Fruit fly (Drosophila melanogaster): ENCODE measurements around the gene Hibch.

Hibch gene

dm6 chr3R:15340052-15340732 is 16.8 kb upstream of the Hibch start, which contains the start of gene SerRS-m:
TSS of gene SerRS-m (plus strand) at chr3R:15340667.
- no peak for TF ChIP-seq pan (optimal IDR thresholded peaks at IDR 0.05)
- no peak for TF ChIP-seq psq (optimal IDR thresholded peaks at IDR 0.05)
- no peak for TF ChIP-seq Dll (optimal IDR thresholded peaks at IDR 0.05)
- no peak for TF ChIP-seq CG8478 (optimal IDR thresholded peaks at IDR 0.05)
- TF ChIP-seq EcR (GFP tag; optimal IDR thresholded peaks at IDR 0.05), result no peak
- TF ChIP-seq usp (GFP tag; optimal IDR thresholded peaks at IDR 0.05), result no peak

dm6 chr3R:15342432-15342925 is 14.6 kb upstream of the Hibch start:
- TF ChIP-seq usp (GFP tag; optimal IDR thresholded peaks at IDR 0.05) (no peak), Dll (optimal IDR thresholded peaks at IDR 0.05) (no peak), EcR (GFP tag; optimal IDR thresholded peaks at IDR 0.05) (no peak), psq (optimal IDR thresholded peaks at IDR 0.05) (no peak), CG8478 (optimal IDR thresholded peaks at IDR 0.05) (no peak), pan (optimal IDR thresholded peaks at IDR 0.05) (no peak)

- TF ChIP-seq pan (optimal IDR thresholded peaks at IDR 0.05) (peak; percentile 96), Dll (optimal IDR thresholded peaks at IDR 0.05) (no peak), usp (GFP tag; optimal IDR thresholded peaks at IDR 0.05) (no peak), EcR (GFP tag; optimal IDR thresholded peaks at IDR 0.05) (no peak)
Measured at dm6 chr3R:15342926-15343685, 13.9 kb upstream of the Hibch start, which contains the start of gene Nagk. TSS of gene Nagk (minus strand) at chr3R:15343256.

dm6 chr3R:15345198-15346017 is 11.6 kb upstream of the Hibch start:
- TF ChIP-seq CG8478 (optimal IDR thresholded peaks at IDR 0.05) (no peak), usp (GFP tag; optimal IDR thresholded peaks at IDR 0.05) (no peak), Dll (optimal IDR thresholded peaks at IDR 0.05) (no peak), EcR (GFP tag; optimal IDR thresholded peaks at IDR 0.05) (no peak), pan (optimal IDR thresholded peaks at IDR 0.05) (no peak), psq (optimal IDR thresholded peaks at IDR 0.05) (no peak)

- TF ChIP-seq Dll (optimal IDR thresholded peaks at IDR 0.05) (no peak), pan (optimal IDR thresholded peaks at IDR 0.05) (no peak), psq (optimal IDR thresholded peaks at IDR 0.05) (no peak), CG8478 (optimal IDR thresholded peaks at IDR 0.05) (no peak), usp (GFP tag; optimal IDR thresholded peaks at IDR 0.05) (no peak), EcR (GFP tag; optimal IDR thresholded peaks at IDR 0.05) (no peak)
Measured at dm6 chr3R:15346018-15346383, 11.0 kb upstream of the Hibch start, which contains the start of the genes Surf4 and CG31301. TSS of gene Surf4 (minus strand) at chr3R:15346176. TSS of gene CG31301 (plus strand) at chr3R:15346205.

- TF ChIP-seq pan (optimal IDR thresholded peaks at IDR 0.05), result no peak
- no peak for TF ChIP-seq Dll (optimal IDR thresholded peaks at IDR 0.05)
- no peak for TF ChIP-seq psq (optimal IDR thresholded peaks at IDR 0.05)
- TF ChIP-seq usp (GFP tag; optimal IDR thresholded peaks at IDR 0.05), result no peak
- no peak for TF ChIP-seq EcR (GFP tag; optimal IDR thresholded peaks at IDR 0.05)
- TF ChIP-seq CG8478 (optimal IDR thresholded peaks at IDR 0.05), result no peak
Measured at dm6 chr3R:15347822-15348221, 9.2 kb upstream of the Hibch start, which contains the start of the genes CG42726 and CG42727. TSS of gene CG42726 (plus strand) at chr3R:15348048. TSS of gene CG42727 (plus strand) at chr3R:15348048.

- no peak for TF ChIP-seq Dll (optimal IDR thresholded peaks at IDR 0.05)
Measured at dm6 chr3R:15350993-15351426, 6.0 kb upstream of the Hibch start, which contains the start of the genes Trs33 and Tmtc4. TSS of gene Trs33 (minus strand) at chr3R:15350995. TSS of gene Tmtc4 (plus strand) at chr3R:15351225.

- no peak for TF ChIP-seq pan (optimal IDR thresholded peaks at IDR 0.05)
- no peak for TF ChIP-seq Dll (optimal IDR thresholded peaks at IDR 0.05)
Measured at dm6 chr3R:15354019-15354418, 3.0 kb upstream of the Hibch start.

dm6 chr3R:15356152-15356551 is 877 bp upstream of the Hibch start:
- TF ChIP-seq pan (optimal IDR thresholded peaks at IDR 0.05) (no peak), psq (optimal IDR thresholded peaks at IDR 0.05) (no peak), usp (GFP tag; optimal IDR thresholded peaks at IDR 0.05) (no peak), CG8478 (optimal IDR thresholded peaks at IDR 0.05) (no peak), EcR (GFP tag; optimal IDR thresholded peaks at IDR 0.05) (no peak), Dll (optimal IDR thresholded peaks at IDR 0.05) (no peak)

dm6 chr3R:15361490-15361889 is 4.5 kb downstream of the Hibch start, which contains the start of the genes Cog2 and Trax:
TSS of gene Cog2 (minus strand) at chr3R:15361657.
TSS of gene Trax (plus strand) at chr3R:15361692.
- TF ChIP-seq pan (optimal IDR thresholded peaks at IDR 0.05) (no peak), psq (optimal IDR thresholded peaks at IDR 0.05) (no peak), Dll (optimal IDR thresholded peaks at IDR 0.05) (no peak), EcR (GFP tag; optimal IDR thresholded peaks at IDR 0.05) (no peak), usp (GFP tag; optimal IDR thresholded peaks at IDR 0.05) (no peak), CG8478 (optimal IDR thresholded peaks at IDR 0.05) (no peak)

- no peak for TF ChIP-seq usp (GFP tag; optimal IDR thresholded peaks at IDR 0.05)
- TF ChIP-seq Dll (optimal IDR thresholded peaks at IDR 0.05), result no peak
- no peak for TF ChIP-seq psq (optimal IDR thresholded peaks at IDR 0.05)
- no peak for TF ChIP-seq EcR (GFP tag; optimal IDR thresholded peaks at IDR 0.05)
- TF ChIP-seq pan (optimal IDR thresholded peaks at IDR 0.05), result no peak
- no peak for TF ChIP-seq CG8478 (optimal IDR thresholded peaks at IDR 0.05)
Measured at dm6 chr3R:15363608-15364007, 6.6 kb downstream of the Hibch start, which contains the start of gene CG6171. TSS of gene CG6171 (minus strand) at chr3R:15363857.
